Fruit fly (Drosophila melanogaster) whole organism, embryonic: Measurements from ENCODE around the gene Jon25Bi.

Experiments used
- CG11560 ChIP-seq: fragments of 200-800 bp; sonication (Bioruptor generic); IDR thresholded peaks from 3 replicates; pipeline ENCODE4 v1.3.6; 2022; ENCODE audit warnings: missing biosample characterization, missing genetic modification characterization
- CG15479 ChIP-seq: fragments of 200-800 bp; sonication (Bioruptor generic); optimal IDR thresholded peaks from 3 replicates; lab custom pipeline; 2019; ENCODE audit warnings: missing biosample characterization, mild to moderate bottlenecking, missing genetic modification characterization, moderate library complexity
- CG15601 ChIP-seq: fragments of 200-800 bp; sonication (Bioruptor generic); optimal IDR thresholded peaks from 3 replicates; lab custom pipeline; 2019; ENCODE audit warnings: missing biosample characterization, mild to moderate bottlenecking, missing genetic modification characterization, moderate library complexity
- CG1602 ChIP-seq: fragments of 200-800 bp; sonication (Bioruptor generic); optimal IDR thresholded peaks from 3 replicates; lab custom pipeline; 2016; ENCODE audit warnings: missing biosample characterization, missing genetic modification characterization
- CG16779 ChIP-seq: fragments of 200-800 bp; sonication (Bioruptor generic); IDR thresholded peaks from 2 replicates; pipeline ENCODE4 v1.3.6; 2022; ENCODE audit warnings: missing biosample characterization, missing genetic modification characterization
- CG16813 ChIP-seq: fragments of 200-800 bp; sonication (Bioruptor generic); IDR thresholded peaks from 3 replicates; pipeline ENCODE4 v1.3.6; 2022; ENCODE audit warnings: missing biosample characterization, missing genetic modification characterization; ENCODE audit not compliant: partially characterized antibody
- CG17568 ChIP-seq: fragments of 200-800 bp; sonication (Bioruptor generic); optimal IDR thresholded peaks from 2 replicates; lab custom pipeline; 2018; ENCODE audit warnings: missing biosample characterization, mild to moderate bottlenecking, missing genetic modification characterization, moderate library complexity
- CG18262 ChIP-seq: fragments of 200-800 bp; optimal IDR thresholded peaks from 3 replicates; lab custom pipeline; 2019; ENCODE audit warnings: missing biosample characterization, mild to moderate bottlenecking, missing genetic modification characterization, moderate library complexity
- CG2875 ChIP-seq: fragments of 200-800 bp; sonication (Bioruptor generic); optimal IDR thresholded peaks from 2 replicates; lab custom pipeline; 2017; ENCODE audit warnings: missing biosample characterization, mild to moderate bottlenecking, missing genetic modification characterization, missing genetic modification reagents
- CG34376 ChIP-seq: fragments of 200-800 bp; sonication (Bioruptor generic); optimal IDR thresholded peaks from 2 replicates; lab custom pipeline; 2018; ENCODE audit warnings: missing biosample characterization, mild to moderate bottlenecking, missing genetic modification characterization
- CG34422 ChIP-seq: fragments of 200-800 bp; sonication (Bioruptor generic); IDR thresholded peaks from 3 replicates; pipeline ENCODE4 v1.3.6; 2022; ENCODE audit warnings: missing biosample characterization, missing genetic modification characterization
- CG42726 ChIP-seq: fragments of 200-800 bp; sonication (Bioruptor generic); IDR thresholded peaks from 2 replicates; pipeline ENCODE4 v1.3.6; 2022; ENCODE audit warnings: missing biosample characterization, missing genetic modification characterization; ENCODE audit not compliant: partially characterized antibody
- CG7963 ChIP-seq: fragments of 200-800 bp; sonication (Bioruptor generic); IDR thresholded peaks from 3 replicates; pipeline ENCODE4 v1.3.6; 2022; ENCODE audit warnings: missing biosample characterization, missing genetic modification characterization; ENCODE audit not compliant: partially characterized antibody
- CG8359 ChIP-seq: fragments of 200-800 bp; sonication (Bioruptor generic); optimal IDR thresholded peaks from 2 replicates; lab custom pipeline; 2017; ENCODE audit warnings: missing biosample characterization, mild to moderate bottlenecking, missing genetic modification characterization, borderline replicate concordance
- CG8388 ChIP-seq: fragments of 200-800 bp; sonication (Bioruptor generic); optimal IDR thresholded peaks from 2 replicates; lab custom pipeline; 2019; ENCODE audit warnings: missing biosample characterization, mild to moderate bottlenecking, missing genetic modification characterization, moderate library complexity
- CG8478 ChIP-seq: fragments of >200 bp; optimal IDR thresholded peaks from 2 replicates; lab custom pipeline; 2018
- CG9215 ChIP-seq: fragments of 200-800 bp; sonication (Bioruptor generic); IDR thresholded peaks from 2 replicates; pipeline ENCODE4 v1.3.6; 2022; ENCODE audit warnings: missing biosample characterization, missing genetic modification characterization
- CG9609 ChIP-seq: fragments of 200-800 bp; sonication (Bioruptor generic); optimal IDR thresholded peaks from 3 replicates; lab custom pipeline; 2016; ENCODE audit warnings: missing biosample characterization, missing genetic modification characterization
- Elba2 ChIP-seq: fragments of 200-800 bp; sonication (Bioruptor generic); optimal IDR thresholded peaks from 3 replicates; lab custom pipeline; 2016; ENCODE audit warnings: missing biosample characterization, missing genetic modification characterization
- HLH4C ChIP-seq: fragments of 200-800 bp; sonication (Bioruptor generic); IDR thresholded peaks from 3 replicates; pipeline ENCODE4 v1.3.6; 2022; ENCODE audit warnings: missing biosample characterization, missing genetic modification characterization; ENCODE audit not compliant: partially characterized antibody
- Hr39 ChIP-seq: fragments of >200 bp; optimal IDR thresholded peaks from 2 replicates; lab custom pipeline; 2017
- Jarid2 ChIP-seq: fragments of 200-800 bp; sonication (Bioruptor generic); optimal IDR thresholded peaks from 3 replicates; lab custom pipeline; 2017; ENCODE audit warnings: mild to moderate bottlenecking, missing biosample characterization, missing genetic modification reagents, missing genetic modification characterization
- Lim3 ChIP-seq: fragments of 200-800 bp; sonication (Bioruptor generic); IDR thresholded peaks from 2 replicates; pipeline ENCODE4 v1.3.6; 2022; ENCODE audit warnings: missing biosample characterization, missing genetic modification characterization
- MTF-1 ChIP-seq: fragments of 200-800 bp; sonication (Bioruptor generic); optimal IDR thresholded peaks from 2 replicates; lab custom pipeline; 2018; ENCODE audit warnings: missing biosample characterization, mild to moderate bottlenecking, missing genetic modification characterization, borderline replicate concordance
- Med ChIP-seq: fragments of 200-800 bp; sonication (Bioruptor generic); peaks from one replicate; lab custom pipeline; 2016; ENCODE audit warnings: missing biosample characterization, missing genetic modification characterization, mild to moderate bottlenecking, inconsistent platforms, moderate library complexity
- NFAT ChIP-seq: fragments of 200-800 bp; sonication (Bioruptor generic); IDR thresholded peaks from 2 replicates; pipeline ENCODE4 v1.3.6; 2022; ENCODE audit warnings: missing biosample characterization, missing genetic modification characterization
- Oli ChIP-seq: fragments of 200-800 bp; sonication (Bioruptor generic); optimal IDR thresholded peaks from 2 replicates; lab custom pipeline; 2018; ENCODE audit warnings: missing biosample characterization, mild to moderate bottlenecking, missing genetic modification characterization, moderate library complexity
- Sry-β ChIP-seq: fragments of 200-800 bp; sonication (Bioruptor generic); optimal IDR thresholded peaks from 2 replicates; lab custom pipeline; 2018; ENCODE audit warnings: missing biosample characterization, mild to moderate bottlenecking, missing genetic modification characterization, moderate library complexity
- Ssrp ChIP-seq: fragments of 200-800 bp; sonication (Bioruptor generic); optimal IDR thresholded peaks from 2 replicates; lab custom pipeline; 2018; ENCODE audit warnings: missing biosample characterization, mild to moderate bottlenecking, missing genetic modification characterization, moderate library complexity
- TFAM ChIP-seq: fragments of 200-800 bp; sonication (Bioruptor generic); optimal IDR thresholded peaks from 2 replicates; lab custom pipeline; 2017; ENCODE audit warnings: missing biosample characterization, missing genetic modification characterization, inconsistent platforms
- Xbp1 ChIP-seq: fragments of 200-800 bp; sonication (Bioruptor generic); optimal IDR thresholded peaks from 3 replicates; lab custom pipeline; 2016; ENCODE audit warnings: missing biosample characterization, mild to moderate bottlenecking, missing genetic modification characterization
- eve ChIP-seq, 2 experiments: fragments of >200 bp; optimal IDR thresholded peaks; 2 replicates each; lab custom pipeline; 2017; ENCODE audit warnings: missing biosample characterization in 2 of 2, missing genetic modification characterization in 2 of 2
- fd3F ChIP-seq: fragments of 200-800 bp; sonication (Bioruptor generic); optimal IDR thresholded peaks from 2 replicates; lab custom pipeline; 2018; ENCODE audit warnings: missing biosample characterization, mild to moderate bottlenecking, missing genetic modification characterization, moderate library complexity
- gcm2 ChIP-seq: fragments of 200-800 bp; sonication (Bioruptor generic); optimal IDR thresholded peaks from 2 replicates; lab custom pipeline; 2016; ENCODE audit warnings: missing biosample characterization, missing genetic modification characterization
- gsb ChIP-seq: fragments of 200-800 bp; sonication (Bioruptor generic); IDR thresholded peaks from 2 replicates; pipeline ENCODE4 v1.3.6; 2022; ENCODE audit warnings: missing biosample characterization, missing genetic modification characterization
- ham ChIP-seq: fragments of 200-800 bp; sonication (Bioruptor generic); IDR thresholded peaks from 2 replicates; pipeline ENCODE4 v1.3.6; 2022; ENCODE audit warnings: missing biosample characterization, missing genetic modification characterization
- jing ChIP-seq: fragments of 200-800 bp; sonication (Bioruptor generic); optimal IDR thresholded peaks from 2 replicates; lab custom pipeline; 2018; ENCODE audit warnings: missing biosample characterization, mild to moderate bottlenecking, missing genetic modification characterization
- klu ChIP-seq: fragments of 200-800 bp; sonication (Bioruptor generic); IDR thresholded peaks from 2 replicates; pipeline ENCODE4 v1.3.6; 2022; ENCODE audit warnings: missing biosample characterization, missing genetic modification characterization
- lola ChIP-seq, 3 experiments: fragments of >200 bp in 2 of 3; fragments of 200-800 bp in 1 of 3; sonication (Bioruptor generic) in 1 of 3; optimal IDR thresholded peaks; 2 replicates each; lab custom pipeline; 2017 to 2019; ENCODE audit warnings: missing biosample characterization in 3 of 3, missing genetic modification characterization in 3 of 3, mild to moderate bottlenecking in 1 of 3, moderate library complexity in 1 of 3
- mam ChIP-seq: fragments of 200-800 bp; sonication (Bioruptor generic); optimal IDR thresholded peaks from 3 replicates; lab custom pipeline; 2016; ENCODE audit warnings: missing biosample characterization, missing genetic modification characterization
- nau ChIP-seq: fragments of 200-800 bp; sonication (Bioruptor generic); optimal IDR thresholded peaks from 3 replicates; lab custom pipeline; 2017; ENCODE audit warnings: missing biosample characterization, mild to moderate bottlenecking, missing genetic modification characterization, missing genetic modification reagents
- pho ChIP-seq: fragments of 200-800 bp; sonication (Bioruptor generic); optimal IDR thresholded peaks from 2 replicates; lab custom pipeline; 2016; ENCODE audit warnings: missing biosample characterization, missing genetic modification characterization
- phol ChIP-seq: fragments of 200-800 bp; sonication (Bioruptor generic); optimal IDR thresholded peaks from 3 replicates; lab custom pipeline; 2018; ENCODE audit warnings: missing biosample characterization, mild to moderate bottlenecking, missing genetic modification characterization, moderate library complexity
- scrt ChIP-seq: fragments of 200-800 bp; sonication (Bioruptor generic); optimal IDR thresholded peaks from 2 replicates; lab custom pipeline; 2018; ENCODE audit warnings: missing biosample characterization, mild to moderate bottlenecking, missing genetic modification characterization, moderate library complexity
- sd ChIP-seq: fragments of 200-800 bp; sonication (Bioruptor generic); optimal IDR thresholded peaks from 3 replicates; lab custom pipeline; 2018; ENCODE audit warnings: missing biosample characterization, mild to moderate bottlenecking, missing genetic modification characterization, moderate library complexity
- sens ChIP-seq: fragments of 200-800 bp; sonication (Bioruptor generic); peaks from one replicate; lab custom pipeline; 2016; ENCODE audit warnings: missing biosample characterization, missing genetic modification characterization
- sens-2 ChIP-seq: fragments of 200-800 bp; sonication (Bioruptor generic); IDR thresholded peaks from 2 replicates; pipeline ENCODE4 v1.3.6; 2022; ENCODE audit warnings: missing biosample characterization, missing genetic modification characterization
- sna ChIP-seq: fragments of 200-800 bp; sonication (Bioruptor generic); IDR thresholded peaks from 2 replicates; pipeline ENCODE4 v1.3.6; 2022; ENCODE audit warnings: missing biosample characterization, missing genetic modification characterization; ENCODE audit not compliant: partially characterized antibody
- usp ChIP-seq: fragments of >200 bp; optimal IDR thresholded peaks from 2 replicates; lab custom pipeline; 2017; ENCODE audit warnings: missing biosample characterization, missing genetic modification characterization

Jon25Bi gene

dm6 chr2L:5000287-5000871 is 45.4 kb upstream of the Jon25Bi start (continued):
- TF ChIP-seq CG34422: peak; percentile 75; the same call in 2 of the 3 replicates
- TF ChIP-seq CG16779 (GFP tag; lab: Robert Waterston, UW): no peak
- TF ChIP-seq sd: peak; percentile 53
- TF ChIP-seq CG16813 (GFP tag; lab: Robert Waterston, UW): 0 out of 3 replicates have a peak, but pooled peaks have one; percentile 13
- peak; percentile 97 for TF ChIP-seq sens (GFP tag; lab: Kevin White, UChicago)
- TF ChIP-seq NFAT (GFP tag; lab: Robert Waterston, UW): peak; percentile 70
- TF ChIP-seq CG1602 (GFP tag; lab: Kevin White, UChicago): peak; percentile 73
- TF ChIP-seq Med: peak; percentile 95
- TF ChIP-seq CG15601: peak; percentile 79
- peak; percentile 84 for TF ChIP-seq CG9609 (GFP tag; lab: Kevin White, UChicago)
- TF ChIP-seq mam: peak; percentile 70
- peak; percentile 54 for TF ChIP-seq Elba2
- no peak for TF ChIP-seq CG7963 (GFP tag; lab: Robert Waterston, UW)
- peak; percentile 79 for TF ChIP-seq Xbp1 (GFP tag; lab: Kevin White, UChicago)
- TF ChIP-seq CG34376 (GFP tag; lab: Kevin White, UChicago): peak; percentile 75
- peak; percentile 70; the same call in 1 of the 2 replicates for TF ChIP-seq klu (GFP tag; lab: Robert Waterston, UW)
- TF ChIP-seq Lim3 (GFP tag; lab: Robert Waterston, UW): no peak; the same call in 1 of the 2 replicates
- peak; percentile 84 for TF ChIP-seq phol (tag; lab: Kevin White, UChicago)
- TF ChIP-seq lola (GFP tag; optimal IDR thresholded peaks at IDR 0.05; lab: Kevin White, UChicago): peak in 1 of 3 experiments; percentile 94
- peak; percentile 6 for TF ChIP-seq TFAM
- no peak for TF ChIP-seq sna (GFP tag; lab: Robert Waterston, UW)
- peak; percentile 78 for TF ChIP-seq scrt (GFP tag; lab: Kevin White, UChicago)
- TF ChIP-seq Ssrp (tag; lab: Kevin White, UChicago): peak; percentile 75
- TF ChIP-seq Jarid2 (GFP tag; lab: Kevin White, UChicago): peak; percentile 52
- peak; percentile 28 for TF ChIP-seq MTF-1 (GFP tag; lab: Kevin White, UChicago)
- peak; percentile 67 for TF ChIP-seq nau
- TF ChIP-seq CG2875: peak; percentile 52
- TF ChIP-seq Hr39: no peak
- TF ChIP-seq eve (GFP tag; optimal IDR thresholded peaks at IDR 0.05; lab: Kevin White, UChicago): peak in 1 of 2 experiments; percentile 85
- no peak for TF ChIP-seq ham (GFP tag; lab: Robert Waterston, UW)
- peak; percentile 48 for TF ChIP-seq pho
- no peak for TF ChIP-seq HLH4C
- TF ChIP-seq gsb (GFP tag; lab: Robert Waterston, UW): peak; percentile 52; the same call in 1 of the 2 replicates
- no peak for TF ChIP-seq Sry-β (GFP tag; lab: Kevin White, UChicago)
- peak; percentile 68 for TF ChIP-seq CG8359 (GFP tag; lab: Kevin White, UChicago)
- peak; percentile 51 for TF ChIP-seq CG15479 (GFP tag; lab: Kevin White, UChicago)
- TF ChIP-seq CG18262: peak; percentile 94
- peak; percentile 69 for TF ChIP-seq fd3F
- peak; percentile 82 for TF ChIP-seq CG8388
- peak; percentile 60 for TF ChIP-seq sens-2 (GFP tag; lab: Robert Waterston, UW)
- no peak for TF ChIP-seq usp
- TF ChIP-seq CG17568 (GFP tag; lab: Kevin White, UChicago): peak; percentile 87
- peak; percentile 55; the same call in 2 of the 3 replicates for TF ChIP-seq CG11560 (tag; lab: Robert Waterston, UW)
- peak; percentile 65 for TF ChIP-seq jing
- TF ChIP-seq CG9215 (GFP tag; lab: Robert Waterston, UW): peak; percentile 64
- TF ChIP-seq CG8478 (lab: Kevin White, UChicago): no peak
- peak; percentile 86 for TF ChIP-seq Oli (tag; lab: Kevin White, UChicago)
- TF ChIP-seq gcm2 (GFP tag; lab: Kevin White, UChicago): peak; percentile 71
- no peak for TF ChIP-seq CG42726
